Worm (Caenorhabditis elegans): ENCODE measurements around the gene str-254.

DNA sequence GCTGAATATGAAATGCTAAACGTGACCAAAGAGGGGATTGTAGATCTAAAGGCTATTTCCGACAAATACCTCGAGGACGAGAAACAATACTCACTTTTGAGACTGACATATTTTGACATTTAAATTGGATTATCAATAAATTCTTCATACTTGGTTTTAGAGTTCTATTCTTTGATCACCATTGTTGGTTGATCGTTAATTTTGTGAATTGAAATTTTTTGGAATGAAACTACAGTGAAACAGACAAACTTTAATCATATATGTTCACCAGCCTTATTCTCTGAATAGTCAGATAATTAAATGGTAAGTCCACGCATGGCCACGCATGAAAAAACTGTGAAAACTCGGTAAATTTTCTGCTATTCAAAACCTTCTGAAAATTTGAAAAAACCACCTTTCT lies 49.3 kb upstream of the str-254 start, which contains the start of gene F11A5.18:
- TF ChIP-seq ceh-13 (GFP tag; optimal IDR thresholded peaks at IDR 0.05) (no peak), ets-7 (tag; optimal IDR thresholded peaks at IDR 0.05) (no peak), tbx-37 (GFP tag; conservative IDR thresholded peaks at IDR 0.05) (no peak), ama-1 (optimal IDR thresholded peaks at IDR 0.05) (no peak), hnd-1 (tag; optimal IDR thresholded peaks at IDR 0.05) (no peak), ceh-36 (tag; optimal IDR thresholded peaks at IDR 0.05) (no peak), aly-1 (tag; optimal IDR thresholded peaks at IDR 0.05) (no peak), flt-1 (GFP tag; IDR thresholded peaks at IDR 0.05) (no peak), tra-4 (tag; optimal IDR thresholded peaks at IDR 0.05) (no peak), hmg-4 (GFP tag; optimal IDR thresholded peaks at IDR 0.05) (no peak), F13C5.2 (tag; optimal IDR thresholded peaks at IDR 0.05) (no peak), tbx-11 (GFP tag; IDR thresholded peaks at IDR 0.05) (no peak)

All from whole organism, early embryonic.